Fruit fly (Drosophila melanogaster) whole organism, embryonic: Measurements from ENCODE around the gene Cnb.

Source experiments
- CG10654 ChIP-seq: fragments of 200-800 bp; sonication (Bioruptor generic); optimal IDR thresholded peaks from 2 replicates; lab custom pipeline; 2016; ENCODE audit warnings: missing biosample characterization, missing genetic modification characterization
- CG10959 ChIP-seq: fragments of 200-800 bp; sonication (Bioruptor generic); IDR thresholded peaks from 2 replicates; pipeline ENCODE4 v1.3.6; 2022; ENCODE audit warnings: missing biosample characterization, missing genetic modification characterization
- CG7839 ChIP-seq: fragments of 200-800 bp; sonication (Bioruptor generic); optimal IDR thresholded peaks from 3 replicates; lab custom pipeline; 2018; ENCODE audit warnings: missing biosample characterization, mild to moderate bottlenecking, missing genetic modification characterization, moderate library complexity
- Mrtf ChIP-seq: fragments of 200-800 bp; sonication (Bioruptor generic); IDR thresholded peaks from 3 replicates; pipeline ENCODE4 v1.3.6; 2022; ENCODE audit warnings: missing biosample characterization, missing genetic modification characterization
- chm ChIP-seq: fragments of 200-800 bp; sonication (Bioruptor generic); IDR thresholded peaks from 2 replicates; pipeline ENCODE4 v1.3.6; 2022; ENCODE audit warnings: missing biosample characterization, missing genetic modification characterization
- gfzf ChIP-seq: fragments of 200-800 bp; sonication (Bioruptor generic); optimal IDR thresholded peaks from 2 replicates; lab custom pipeline; 2016; ENCODE audit warnings: missing biosample characterization, mild to moderate bottlenecking, missing genetic modification characterization, moderate library complexity
- scrt ChIP-seq: fragments of 200-800 bp; sonication (Bioruptor generic); optimal IDR thresholded peaks from 2 replicates; lab custom pipeline; 2018; ENCODE audit warnings: missing biosample characterization, mild to moderate bottlenecking, missing genetic modification characterization, moderate library complexity
- slp2 ChIP-seq: fragments of 200-800 bp; sonication (Bioruptor generic); optimal IDR thresholded peaks from 2 replicates; lab custom pipeline; 2016; ENCODE audit warnings: missing biosample characterization, missing genetic modification characterization

DNA sequence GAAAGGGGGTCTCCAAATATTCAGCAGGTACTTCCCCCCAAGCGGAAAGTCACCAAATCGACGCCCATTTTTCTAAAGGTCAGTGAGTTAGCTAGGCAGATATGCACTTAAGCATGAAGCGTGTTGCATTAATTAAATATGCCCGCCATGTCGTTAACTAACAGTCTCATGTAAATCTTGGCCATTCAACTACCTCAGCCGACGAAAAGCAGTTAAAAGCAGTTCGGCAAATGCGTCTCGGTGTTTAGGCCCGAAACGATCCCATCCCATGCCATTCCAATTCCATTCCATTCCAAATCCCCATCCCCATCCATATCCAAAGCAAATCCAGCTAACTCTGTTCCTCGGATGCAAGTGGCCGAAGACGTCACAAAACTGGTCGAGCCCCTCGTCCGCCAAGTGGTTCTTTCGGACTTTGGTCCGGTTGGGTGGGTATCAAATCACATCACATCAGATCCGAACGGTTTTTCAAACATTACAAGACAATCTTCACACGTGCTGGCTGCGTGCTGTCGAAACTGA lies 7.3 kb upstream of the Cnb start:
- TF ChIP-seq CG7839 (tag; lab: Kevin White, UChicago) (no peak), slp2 (GFP tag; lab: Kevin White, UChicago) (no peak), scrt (GFP tag; lab: Kevin White, UChicago) (no peak), chm (no peak), gfzf (GFP tag; lab: Kevin White, UChicago) (no peak), CG10654 (GFP tag; lab: Kevin White, UChicago) (no peak), Mrtf (GFP tag; lab: Robert Waterston, UW) (no peak), CG10959 (GFP tag; lab: Robert Waterston, UW) (no peak)
